Worm (Caenorhabditis elegans) whole organism, L4 larva: ENCODE measurements around the gene tre-4.

Experiments
- D1046.2 ChIP-seq: fragments of 200-800 bp; sonication (Bioruptor generic); IDR thresholded peaks from 2 replicates; pipeline ENCODE4 v1.3.6; 2022; ENCODE audit warnings: missing genetic modification characterization, missing compliant biosample characterization
- F26F4.8 ChIP-seq: fragments of 200-800 bp; sonication (Bioruptor generic); conservative IDR thresholded peaks from 2 replicates; pipeline ENCODE4 v1.3.6; 2022; ENCODE audit warnings: missing genetic modification characterization, missing compliant biosample characterization
- T20F7.1 ChIP-seq: fragments of 200-800 bp; sonication (Bioruptor generic); optimal IDR thresholded peaks from 2 replicates; lab custom pipeline; 2018; ENCODE audit warnings: mild to moderate bottlenecking, missing genetic modification characterization, missing compliant biosample characterization
- Y5F2A.4 ChIP-seq: fragments of 200-800 bp; sonication (Bioruptor generic); optimal IDR thresholded peaks from 2 replicates; lab custom pipeline; 2018; ENCODE audit warnings: mild to moderate bottlenecking, missing genetic modification characterization, missing compliant biosample characterization
- ZK337.2 ChIP-seq: fragments of 200-800 bp; sonication (Bioruptor generic); IDR thresholded peaks from 2 replicates; pipeline ENCODE4 v1.3.6; 2022; ENCODE audit warnings: missing genetic modification reagents, missing genetic modification characterization, missing compliant biosample characterization
- aha-1 ChIP-seq: fragments of 150-350 bp; peaks from one replicate; lab custom pipeline; 2014; ENCODE audit warnings: missing biosample characterization, missing genetic modification characterization
- arid-1 ChIP-seq: fragments of 200-800 bp; sonication (Bioruptor generic); conservative IDR thresholded peaks from 2 replicates; pipeline ENCODE4 v1.3.6; 2022; ENCODE audit warnings: missing genetic modification reagents, missing genetic modification characterization, missing compliant biosample characterization
- ceh-28 ChIP-seq: fragments of 150-350 bp; optimal IDR thresholded peaks from 2 replicates; lab custom pipeline; 2014; ENCODE audit warnings: missing biosample characterization, missing genetic modification reagents, missing genetic modification characterization
- ceh-32 ChIP-seq: sonication (generic microtip); optimal IDR thresholded peaks from 2 replicates; lab custom pipeline; 2016; ENCODE audit warnings: mild to moderate bottlenecking, missing genetic modification characterization, missing compliant biosample characterization; ENCODE audit not compliant: poor library complexity
- ctbp-1 ChIP-seq: fragments of 200-800 bp; sonication (Bioruptor generic); IDR thresholded peaks from 2 replicates; pipeline ENCODE4 v1.3.6; 2022; ENCODE audit warnings: missing genetic modification reagents, missing genetic modification characterization, missing compliant biosample characterization
- daf-12 ChIP-seq: fragments of 150-350 bp; optimal IDR thresholded peaks from 2 replicates; lab custom pipeline; 2014; ENCODE audit warnings: missing biosample characterization, missing genetic modification reagents, missing genetic modification characterization
- daf-16 ChIP-seq, 3 experiments: sonication (generic microtip); optimal IDR thresholded peaks; 2 replicates each; lab custom pipeline; 2016 to 2017; ENCODE audit warnings: missing genetic modification characterization in 3 of 3, missing genetic modification reagents in 3 of 3, mild to moderate bottlenecking in 2 of 3, missing compliant biosample characterization in 2 of 3, missing biosample characterization in 1 of 3, moderate library complexity in 1 of 3
- daf-8 ChIP-seq: fragments of 200-800 bp; sonication (Bioruptor generic); IDR thresholded peaks from 2 replicates; pipeline ENCODE4 v1.3.6; 2022; ENCODE audit warnings: missing genetic modification characterization, missing compliant biosample characterization
- dmd-8 ChIP-seq: fragments of 200-800 bp; sonication (Bioruptor generic); IDR thresholded peaks from 2 replicates; pipeline ENCODE4 v1.3.6; 2022; ENCODE audit warnings: missing genetic modification characterization, missing compliant biosample characterization
- egl-43 ChIP-seq: fragments of 200-800 bp; sonication (Bioruptor generic); IDR thresholded peaks from 2 replicates; pipeline ENCODE4 v1.3.6; 2022; ENCODE audit warnings: missing genetic modification reagents, missing genetic modification characterization, missing compliant biosample characterization
- gei-8 ChIP-seq: fragments of 200-800 bp; sonication (Bioruptor generic); optimal IDR thresholded peaks from 2 replicates; lab custom pipeline; 2018; ENCODE audit warnings: mild to moderate bottlenecking, missing genetic modification characterization, missing compliant biosample characterization
- hif-1 ChIP-seq, 2 experiments: sonication (generic microtip); optimal IDR thresholded peaks; 2 replicates each; lab custom pipeline; 2016 to 2017; ENCODE audit warnings: missing compliant biosample characterization in 2 of 2, missing genetic modification characterization in 2 of 2, missing genetic modification reagents in 2 of 2, missing genotype in 2 of 2, mild to moderate bottlenecking in 1 of 2
- hlh-11 ChIP-seq: fragments of 200-800 bp; sonication (Bioruptor generic); optimal IDR thresholded peaks from 2 replicates; lab custom pipeline; 2018; ENCODE audit warnings: mild to moderate bottlenecking, missing genetic modification characterization, missing compliant biosample characterization
- lim-7 ChIP-seq: fragments of 200-800 bp; sonication (Bioruptor generic); IDR thresholded peaks from 2 replicates; pipeline ENCODE4 v1.3.6; 2022; ENCODE audit warnings: missing genetic modification characterization, missing compliant biosample characterization
- lin-15B ChIP-seq: fragments of 150-350 bp; sonication (generic microtip); optimal IDR thresholded peaks from 3 replicates; lab custom pipeline; 2014; ENCODE audit warnings: missing biosample characterization, missing genetic modification characterization
- lin-38 ChIP-seq: fragments of 200-800 bp; sonication (Bioruptor generic); IDR thresholded peaks from 2 replicates; pipeline ENCODE4 v1.3.6; 2022; ENCODE audit warnings: missing genetic modification reagents, missing genetic modification characterization, missing compliant biosample characterization
- lsy-2 ChIP-seq, 2 experiments: fragments of 150-350 bp in 1 of 2; sonication (generic microtip) in 1 of 2; optimal IDR thresholded peaks; 2 replicates each; lab custom pipeline; 2014 to 2017; ENCODE audit warnings: missing biosample characterization in 2 of 2, missing genetic modification characterization in 2 of 2
- madf-5 ChIP-seq, 2 experiments: fragments of 200-800 bp; sonication (Bioruptor generic); IDR thresholded peaks; 2 replicates each; pipeline ENCODE4 v1.3.6; 2022; ENCODE audit warnings: missing compliant biosample characterization in 2 of 2, missing genetic modification characterization in 2 of 2
- mep-1 ChIP-seq: fragments of 150-350 bp; sonication (generic microtip); optimal IDR thresholded peaks from 3 replicates; lab custom pipeline; 2014; ENCODE audit warnings: missing biosample characterization, missing genetic modification characterization
- nhr-11 ChIP-seq: fragments of 150-350 bp; optimal IDR thresholded peaks from 2 replicates; lab custom pipeline; 2014; ENCODE audit warnings: missing biosample characterization, missing genetic modification characterization
- nhr-111 ChIP-seq: fragments of 200-800 bp; sonication (Bioruptor generic); optimal IDR thresholded peaks from 2 replicates; lab custom pipeline; 2018; ENCODE audit warnings: mild to moderate bottlenecking, missing genetic modification characterization, missing compliant biosample characterization
- nhr-6 ChIP-seq: fragments of 150-350 bp; optimal IDR thresholded peaks from 2 replicates; lab custom pipeline; 2014; ENCODE audit warnings: missing biosample characterization, missing genetic modification characterization
- php-3 ChIP-seq: fragments of 200-800 bp; sonication (Bioruptor generic); IDR thresholded peaks from 2 replicates; pipeline ENCODE4 v1.3.6; 2022; ENCODE audit warnings: missing genetic modification reagents, missing genetic modification characterization, missing compliant biosample characterization
- rbr-2 ChIP-seq: sonication (generic microtip); optimal IDR thresholded peaks from 2 replicates; lab custom pipeline; 2016; ENCODE audit warnings: missing genotype, missing genetic modification characterization, missing compliant biosample characterization
- skn-1 ChIP-seq: fragments of 150-350 bp; optimal IDR thresholded peaks from 2 replicates; lab custom pipeline; 2014; ENCODE audit warnings: missing biosample characterization, missing genetic modification characterization
- snpc-1.2 ChIP-seq: fragments of 200-800 bp; sonication (Bioruptor generic); IDR thresholded peaks from 2 replicates; pipeline ENCODE4 v1.3.6; 2022; ENCODE audit warnings: missing genetic modification reagents, missing genetic modification characterization, missing compliant biosample characterization
- tag-97 ChIP-seq: fragments of 200-800 bp; sonication (Bioruptor generic); IDR thresholded peaks from 2 replicates; pipeline ENCODE4 v1.3.6; 2022; ENCODE audit warnings: missing genetic modification characterization, missing compliant biosample characterization
- tra-1 ChIP-seq: fragments of 200-800 bp; sonication (Bioruptor generic); IDR thresholded peaks from 2 replicates; pipeline ENCODE4 v1.3.6; 2022; ENCODE audit warnings: missing genetic modification reagents, missing genetic modification characterization, missing compliant biosample characterization
- unc-130 ChIP-seq: sonication (generic microtip); optimal IDR thresholded peaks from 2 replicates; lab custom pipeline; 2016; ENCODE audit warnings: missing genetic modification reagents, missing genetic modification characterization, missing compliant biosample characterization
- vab-7 ChIP-seq: fragments of 200-800 bp; sonication (Bioruptor generic); IDR thresholded peaks from 2 replicates; pipeline ENCODE4 v1.3.6; 2022; ENCODE audit warnings: missing genetic modification reagents, missing genetic modification characterization, missing compliant biosample characterization
- zip-2 ChIP-seq: fragments of 150-350 bp; optimal IDR thresholded peaks from 2 replicates; lab custom pipeline; 2014; ENCODE audit warnings: missing biosample characterization, missing genetic modification characterization
- ztf-11 ChIP-seq: fragments of 150-350 bp; optimal IDR thresholded peaks from 2 replicates; lab custom pipeline; 2014; ENCODE audit warnings: missing biosample characterization, missing genetic modification characterization
- ztf-7 ChIP-seq: fragments of 150-350 bp; optimal IDR thresholded peaks from 2 replicates; lab custom pipeline; 2014; ENCODE audit warnings: missing biosample characterization, missing genetic modification characterization

tre-4 gene

DNA sequence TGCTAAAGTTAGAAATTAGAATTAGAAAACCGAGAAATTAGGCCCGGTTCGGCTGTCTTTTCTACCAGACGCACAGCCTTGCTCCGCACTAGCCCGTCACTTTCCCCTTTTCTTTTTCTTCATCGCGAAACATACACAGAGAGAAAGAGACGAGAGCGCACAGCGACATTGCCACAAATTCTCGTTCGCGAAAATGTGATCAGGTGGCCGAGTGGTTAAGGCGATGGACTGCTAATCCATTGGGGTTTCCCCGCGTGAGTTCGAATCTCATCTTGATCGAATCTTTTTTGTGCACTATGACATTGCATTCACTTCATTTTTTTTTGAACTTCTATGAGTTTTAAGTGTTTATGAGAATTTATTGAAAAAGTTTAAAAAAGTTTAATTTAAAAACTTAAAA, 29.5 kb upstream of the tre-4 start (continued):
- no peak for TF ChIP-seq nhr-111 (GFP tag; lab: Kevin White, UChicago)
- no peak for TF ChIP-seq hif-1 (tag; optimal IDR thresholded peaks at IDR 0.05; lab: Kevin White, UChicago)
- TF ChIP-seq php-3: peak; percentile 27; the same call in 1 of the 2 replicates

ce11 chrX:13443283-13443682, 28.7 kb upstream of the tre-4 start:
- TF ChIP-seq daf-16 (GFP tag; optimal IDR thresholded peaks at IDR 0.05; lab: Kevin White, UChicago) (peak in 1 of 2 experiments; percentile 18), daf-16 (tag; optimal IDR thresholded peaks at IDR 0.05; lab: Kevin White, UChicago) (no peak), dmd-8 (GFP tag; lab: Robert Waterston, UW) (0 out of 2 replicates have a peak, but pooled peaks have one; percentile 15), nhr-6 (no peak), lim-7 (0 out of 2 replicates have a peak, but pooled peaks have one; percentile 46), nhr-11 (tag; lab: Kevin White, UChicago) (no peak), T20F7.1 (no peak), D1046.2 (GFP tag; lab: Robert Waterston, UW) (0 out of 2 replicates have a peak, but pooled peaks have one; percentile 21), vab-7 (GFP tag; lab: Robert Waterston, UW) (peak; percentile 48; the same call in 1 of the 2 replicates), Y5F2A.4 (GFP tag; lab: Kevin White, UChicago) (no peak), ZK337.2 (GFP tag; lab: Robert Waterston, UW) (no peak), ceh-32 (tag; lab: Kevin White, UChicago) (no peak), egl-43 (GFP tag; lab: Robert Waterston, UW) (peak; percentile 72), lin-15B (tag; lab: Kevin White, UChicago) (no peak), zip-2 (no peak), rbr-2 (tag; lab: Kevin White, UChicago) (no peak), php-3 (no peak), snpc-1.2 (GFP tag; lab: Robert Waterston, UW) (peak; percentile 80), lin-38 (GFP tag; lab: Robert Waterston, UW) (peak; percentile 35), tra-1 (GFP tag; lab: Robert Waterston, UW) (no peak), aha-1 (no peak)

- TF ChIP-seq egl-43 (GFP tag; lab: Robert Waterston, UW) (0 out of 2 replicates have a peak, but pooled peaks have one; percentile 37), nhr-6 (no peak), lim-7 (peak; percentile 65), unc-130 (GFP tag; lab: Kevin White, UChicago) (no peak), arid-1 (GFP tag; lab: Robert Waterston, UW) (no peak), lin-38 (GFP tag; lab: Robert Waterston, UW) (peak; percentile 41; the same call in 1 of the 2 replicates), F26F4.8 (GFP tag; lab: Robert Waterston, UW) (no peak), aha-1 (peak; percentile 94), daf-8 (GFP tag; lab: Robert Waterston, UW) (no peak), hlh-11 (tag; lab: Kevin White, UChicago) (no peak), daf-16 (GFP tag; optimal IDR thresholded peaks at IDR 0.05; lab: Kevin White, UChicago) (no peak), daf-16 (tag; optimal IDR thresholded peaks at IDR 0.05; lab: Kevin White, UChicago) (peak; percentile 35), madf-5 (GFP tag; IDR thresholded peaks at IDR 0.05; lab: Robert Waterston, UW) (0 out of 4 replicates have a peak, but pooled peaks of 1 of the 2 experiments have one; percentile 28)
These were observed 27.7 kb upstream of the tre-4 start for ce11 chrX:13444267-13444666.

ce11 chrX:13446418-13446817, 25.5 kb upstream of the tre-4 start, which contains the start of gene set-8:
set-8 (plus strand) TSS chrX:13446718.
- no peak for TF ChIP-seq mep-1 (tag; lab: Kevin White, UChicago)
- TF ChIP-seq lin-15B (tag; lab: Kevin White, UChicago): no peak
- no peak for TF ChIP-seq gei-8 (GFP tag; lab: Kevin White, UChicago)
- TF ChIP-seq madf-5 (GFP tag; IDR thresholded peaks at IDR 0.05; lab: Robert Waterston, UW): no peak
- no peak for TF ChIP-seq skn-1 (tag; lab: Kevin White, UChicago)
- TF ChIP-seq daf-12 (tag; lab: Kevin White, UChicago): no peak
- no peak for TF ChIP-seq ztf-7
- no peak for TF ChIP-seq lsy-2 (tag; optimal IDR thresholded peaks at IDR 0.05; lab: Kevin White, UChicago)
- no peak for TF ChIP-seq ZK337.2 (GFP tag; lab: Robert Waterston, UW)
- no peak for TF ChIP-seq ztf-11 (tag; lab: Kevin White, UChicago)
- no peak for TF ChIP-seq ceh-28 (tag; lab: Kevin White, UChicago)
- no peak for TF ChIP-seq tag-97 (GFP tag; lab: Robert Waterston, UW)
- no peak for TF ChIP-seq nhr-111 (GFP tag; lab: Kevin White, UChicago)
- TF ChIP-seq ctbp-1: no peak
